Worm (Caenorhabditis elegans) whole organism, L2 larva: Measurements from ENCODE around the gene col-129.
A peak's percentile ranks its signal among the peaks of the same experiment; 100 is the strongest.
"Not testable (repeated sequence)": the region's sequence is repeated elsewhere in the genome, so short reads cannot be mapped to it uniquely, and the experiment has no call there.

Source experiments
- C34F6.9 ChIP-seq: fragments of 150-350 bp; optimal IDR thresholded peaks from 2 replicates; lab custom pipeline; 2014; ENCODE audit warnings: missing biosample characterization, missing genetic modification characterization
- F13H6.1 ChIP-seq: sonication (generic microtip); optimal IDR thresholded peaks from 2 replicates; lab custom pipeline; 2016; ENCODE audit warnings: missing genetic modification characterization, missing compliant biosample characterization
- R02D3.7 ChIP-seq: fragments of 150-350 bp; optimal IDR thresholded peaks from 2 replicates; lab custom pipeline; 2014; ENCODE audit warnings: missing biosample characterization, missing genetic modification characterization
- Y55F3AM.14 ChIP-seq: fragments of 200-800 bp; sonication (Bioruptor generic); optimal IDR thresholded peaks from 2 replicates; lab custom pipeline; 2018; ENCODE audit warnings: mild to moderate bottlenecking, missing genetic modification characterization, missing compliant biosample characterization
- ZK546.5 ChIP-seq: sonication (generic microtip); optimal IDR thresholded peaks from 2 replicates; lab custom pipeline; 2017; ENCODE audit warnings: missing biosample characterization, missing genetic modification characterization
- alr-1 ChIP-seq: fragments of 150-350 bp; optimal IDR thresholded peaks from 2 replicates; lab custom pipeline; 2014; ENCODE audit warnings: missing biosample characterization, missing genetic modification characterization
- aly-2 ChIP-seq: fragments of 150-350 bp; optimal IDR thresholded peaks from 2 replicates; lab custom pipeline; 2014; ENCODE audit warnings: missing biosample characterization, missing genetic modification characterization
- blmp-1 ChIP-seq: sonication (generic microtip); optimal IDR thresholded peaks from 2 replicates; lab custom pipeline; 2017; ENCODE audit warnings: missing genetic modification characterization, mild to moderate bottlenecking, missing compliant biosample characterization, antibody characterized with exemption, moderate library complexity; ENCODE audit not compliant: insufficient read depth
- ceh-16 ChIP-seq: fragments of 150-350 bp; optimal IDR thresholded peaks from 2 replicates; lab custom pipeline; 2014; ENCODE audit warnings: missing biosample characterization, missing genetic modification characterization
- ceh-82 ChIP-seq: fragments of 150-350 bp; optimal IDR thresholded peaks from 2 replicates; lab custom pipeline; 2014; ENCODE audit warnings: missing biosample characterization, missing genetic modification characterization
- crh-2 ChIP-seq: sonication (generic microtip); optimal IDR thresholded peaks from 2 replicates; lab custom pipeline; 2017; ENCODE audit warnings: missing biosample characterization, missing genetic modification characterization
- dmd-4 ChIP-seq: sonication (generic microtip); optimal IDR thresholded peaks from 2 replicates; lab custom pipeline; 2017; ENCODE audit warnings: missing biosample characterization, missing genetic modification characterization
- elt-3 ChIP-seq: sonication (generic microtip); optimal IDR thresholded peaks from 2 replicates; lab custom pipeline; 2017; ENCODE audit warnings: missing biosample characterization, missing genetic modification characterization
- fos-1 ChIP-seq: fragments of 150-350 bp; optimal IDR thresholded peaks from 2 replicates; lab custom pipeline; 2014; ENCODE audit warnings: missing biosample characterization, missing genetic modification characterization
- lin-13 ChIP-seq: fragments of 150-350 bp; optimal IDR thresholded peaks from 2 replicates; lab custom pipeline; 2014; ENCODE audit warnings: missing biosample characterization, missing genetic modification reagents, missing genetic modification characterization
- lin-39 ChIP-seq: fragments of 150-350 bp; optimal IDR thresholded peaks from 2 replicates; lab custom pipeline; 2014; ENCODE audit warnings: missing biosample characterization, missing genetic modification reagents, missing genetic modification characterization
- lsy-2 ChIP-seq, 2 experiments: fragments of 150-350 bp in 1 of 2; sonication (generic microtip) in 1 of 2; optimal IDR thresholded peaks; 2 replicates each; lab custom pipeline; 2014 to 2017; ENCODE audit warnings: missing biosample characterization in 2 of 2, missing genetic modification characterization in 2 of 2
- mbf-1 ChIP-seq: sonication (generic microtip); optimal IDR thresholded peaks from 2 replicates; lab custom pipeline; 2017; ENCODE audit warnings: missing biosample characterization, missing genetic modification characterization
- mdl-1 ChIP-seq, 2 experiments: fragments of 150-350 bp in 1 of 2; sonication (generic microtip) in 1 of 2; optimal IDR thresholded peaks; 2 replicates each; lab custom pipeline; 2017; ENCODE audit warnings: missing biosample characterization in 2 of 2, missing genetic modification characterization in 2 of 2
- nhr-10 ChIP-seq: sonication (generic microtip); optimal IDR thresholded peaks from 2 replicates; lab custom pipeline; 2017; ENCODE audit warnings: missing biosample characterization, missing genetic modification characterization
- nhr-129 ChIP-seq: fragments of 150-350 bp; optimal IDR thresholded peaks from 2 replicates; lab custom pipeline; 2014; ENCODE audit warnings: missing biosample characterization, missing genetic modification characterization
- nhr-21 ChIP-seq: fragments of 150-350 bp; optimal IDR thresholded peaks from 2 replicates; lab custom pipeline; 2014; ENCODE audit warnings: missing biosample characterization, missing genetic modification characterization
- nhr-237 ChIP-seq: fragments of 150-350 bp; optimal IDR thresholded peaks from 2 replicates; lab custom pipeline; 2014; ENCODE audit warnings: missing biosample characterization, missing genetic modification characterization
- nhr-6 ChIP-seq: fragments of 150-350 bp; optimal IDR thresholded peaks from 2 replicates; lab custom pipeline; 2014; ENCODE audit warnings: missing biosample characterization, missing genetic modification characterization
- nhr-77 ChIP-seq: fragments of 150-350 bp; optimal IDR thresholded peaks from 2 replicates; lab custom pipeline; 2014; ENCODE audit warnings: missing biosample characterization, missing genetic modification characterization
- sem-4 ChIP-seq: fragments of 150-350 bp; optimal IDR thresholded peaks from 2 replicates; lab custom pipeline; 2014; ENCODE audit warnings: missing biosample characterization, missing genetic modification reagents, missing genetic modification characterization
- sma-9 ChIP-seq, 2 experiments: fragments of 150-350 bp in 1 of 2; sonication (generic microtip) in 1 of 2; optimal IDR thresholded peaks; 2 replicates each; lab custom pipeline; 2014 to 2016; ENCODE audit warnings: missing genetic modification characterization in 2 of 2, mild to moderate bottlenecking in 1 of 2, missing biosample characterization in 1 of 2, missing compliant biosample characterization in 1 of 2, missing genetic modification reagents in 1 of 2, moderate library complexity in 1 of 2
- snpc-4 ChIP-seq: fragments of 150-350 bp; optimal IDR thresholded peaks from 2 replicates; lab custom pipeline; 2014; ENCODE audit warnings: missing biosample characterization, missing genetic modification characterization
- unc-39 ChIP-seq: fragments of 150-350 bp; optimal IDR thresholded peaks from 2 replicates; lab custom pipeline; 2014; ENCODE audit warnings: missing biosample characterization, missing genetic modification characterization
- unc-55 ChIP-seq: fragments of 150-350 bp; sonication (generic microtip); optimal IDR thresholded peaks from 3 replicates; lab custom pipeline; 2014; ENCODE audit warnings: missing biosample characterization, missing genetic modification reagents, missing genetic modification characterization
- zag-1 ChIP-seq: fragments of 150-350 bp; optimal IDR thresholded peaks from 2 replicates; lab custom pipeline; 2014; ENCODE audit warnings: missing biosample characterization, missing genetic modification characterization
- ztf-1 ChIP-seq: fragments of 200-800 bp; sonication (Bioruptor generic); conservative IDR thresholded peaks from 2 replicates; pipeline ENCODE4 v1.3.6; 2022; ENCODE audit warnings: missing genetic modification characterization, missing compliant biosample characterization
- ztf-11 ChIP-seq: sonication (generic microtip); optimal IDR thresholded peaks from 2 replicates; lab custom pipeline; 2017; ENCODE audit warnings: missing biosample characterization, missing genetic modification characterization
- ztf-4 ChIP-seq: fragments of 150-350 bp; optimal IDR thresholded peaks from 2 replicates; lab custom pipeline; 2014; ENCODE audit warnings: missing biosample characterization, missing genetic modification characterization

The col-129 gene

ce11 chrIV:12138093-12138492, 27.9 kb upstream of the col-129 start, which contains the start of gene B0001.4:
Gene B0001.4, minus strand, starts transcription at chrIV:12138193.
- TF ChIP-seq mbf-1; blmp-1 (tag; lab: Kevin White, UChicago); nhr-21: not testable (repeated sequence)

ce11 chrIV:12134991-12135390, 24.8 kb upstream of the col-129 start:
- no peak for TF ChIP-seq elt-3 (tag; lab: Kevin White, UChicago)
- no peak for TF ChIP-seq dmd-4 (tag; lab: Kevin White, UChicago)
- TF ChIP-seq nhr-237 (tag; lab: Kevin White, UChicago): no peak
- TF ChIP-seq alr-1 (tag; lab: Kevin White, UChicago): no peak
- no peak for TF ChIP-seq F13H6.1 (tag; lab: Kevin White, UChicago)
- TF ChIP-seq mbf-1: no peak
- no peak for TF ChIP-seq lin-13 (GFP tag; lab: Kevin White, UChicago)
- no peak for TF ChIP-seq Y55F3AM.14 (GFP tag; lab: Kevin White, UChicago)
- no peak for TF ChIP-seq ztf-11
- TF ChIP-seq sma-9 (GFP tag; optimal IDR thresholded peaks at IDR 0.05; lab: Kevin White, UChicago): no peak
- TF ChIP-seq sma-9 (tag; optimal IDR thresholded peaks at IDR 0.05; lab: Kevin White, UChicago): no peak
- no peak for TF ChIP-seq unc-39 (tag; lab: Kevin White, UChicago)
- no peak for TF ChIP-seq fos-1
- TF ChIP-seq lin-39 (tag; lab: Kevin White, UChicago): no peak
- no peak for TF ChIP-seq ZK546.5 (tag; lab: Kevin White, UChicago)
- TF ChIP-seq ztf-1 (GFP tag; lab: Robert Waterston, UW): no peak
- TF ChIP-seq nhr-6: no peak
- TF ChIP-seq sem-4 (tag; lab: Kevin White, UChicago): no peak
- TF ChIP-seq, all 48 proteins: peak for 0

- TF ChIP-seq nhr-21 (no peak), R02D3.7 (tag; lab: Kevin White, UChicago) (no peak), nhr-129 (tag; lab: Kevin White, UChicago) (peak; percentile 13)
These were observed 23.5 kb upstream of the col-129 start for ce11 chrIV:12133776-12134175.

- no peak for TF ChIP-seq nhr-21
- TF ChIP-seq ZK546.5 (tag; lab: Kevin White, UChicago): no peak
- TF ChIP-seq aly-2 (tag; lab: Kevin White, UChicago): no peak
- peak; percentile 59 for TF ChIP-seq snpc-4 (tag; lab: Kevin White, UChicago)
- TF ChIP-seq nhr-129 (tag; lab: Kevin White, UChicago): peak; percentile 11
- TF ChIP-seq mdl-1 (tag; optimal IDR thresholded peaks at IDR 0.05; lab: Kevin White, UChicago): no peak
These were observed 21.3 kb upstream of the col-129 start for ce11 chrIV:12131308-12132072.

ce11 chrIV:12129204-12129603, 19.0 kb upstream of the col-129 start, which contains the start of gene lin-24:
Gene lin-24, plus strand, starts transcription at chrIV:12129504.
- no peak for TF ChIP-seq ztf-11
- no peak for TF ChIP-seq ztf-1 (GFP tag; lab: Robert Waterston, UW)
- TF ChIP-seq dmd-4 (tag; lab: Kevin White, UChicago): no peak
- no peak for TF ChIP-seq lin-39 (tag; lab: Kevin White, UChicago)
- TF ChIP-seq sma-9 (GFP tag; optimal IDR thresholded peaks at IDR 0.05; lab: Kevin White, UChicago): no peak
- TF ChIP-seq sma-9 (tag; optimal IDR thresholded peaks at IDR 0.05; lab: Kevin White, UChicago): no peak
- TF ChIP-seq ceh-82 (tag; lab: Kevin White, UChicago): no peak
- no peak for TF ChIP-seq crh-2 (tag; lab: Kevin White, UChicago)
- TF ChIP-seq ceh-16 (tag; lab: Kevin White, UChicago): no peak
- TF ChIP-seq nhr-77 (tag; lab: Kevin White, UChicago): no peak
- no peak for TF ChIP-seq sem-4 (tag; lab: Kevin White, UChicago)
- no peak for TF ChIP-seq Y55F3AM.14 (GFP tag; lab: Kevin White, UChicago)
- no peak for TF ChIP-seq ZK546.5 (tag; lab: Kevin White, UChicago)

ce11 chrIV:12128708-12129107, 18.5 kb upstream of the col-129 start:
- TF ChIP-seq crh-2 (tag; lab: Kevin White, UChicago) (no peak), Y55F3AM.14 (GFP tag; lab: Kevin White, UChicago) (no peak), lsy-2 (tag; optimal IDR thresholded peaks at IDR 0.05; lab: Kevin White, UChicago) (no peak), ztf-4 (tag; lab: Kevin White, UChicago) (no peak), nhr-10 (no peak), fos-1 (peak; percentile 90), sma-9 (GFP tag; optimal IDR thresholded peaks at IDR 0.05; lab: Kevin White, UChicago) (no peak), sma-9 (tag; optimal IDR thresholded peaks at IDR 0.05; lab: Kevin White, UChicago) (no peak), ztf-1 (GFP tag; lab: Robert Waterston, UW) (no peak), snpc-4 (tag; lab: Kevin White, UChicago) (no peak), ztf-11 (no peak), unc-39 (tag; lab: Kevin White, UChicago) (no peak), blmp-1 (tag; lab: Kevin White, UChicago) (no peak), C34F6.9 (tag; lab: Kevin White, UChicago) (peak; percentile 31), nhr-129 (tag; lab: Kevin White, UChicago) (peak; percentile 11), zag-1 (tag; lab: Kevin White, UChicago) (no peak), R02D3.7 (tag; lab: Kevin White, UChicago) (no peak), sem-4 (tag; lab: Kevin White, UChicago) (no peak), elt-3 (tag; lab: Kevin White, UChicago) (no peak), unc-55 (GFP tag; lab: Kevin White, UChicago) (peak; percentile 54), mbf-1 (no peak)
